Worm (Caenorhabditis elegans): ENCODE results near the gene ZK596.3.
A peak's percentile ranks its signal among the peaks of the same experiment; 100 is the strongest.

DNA sequence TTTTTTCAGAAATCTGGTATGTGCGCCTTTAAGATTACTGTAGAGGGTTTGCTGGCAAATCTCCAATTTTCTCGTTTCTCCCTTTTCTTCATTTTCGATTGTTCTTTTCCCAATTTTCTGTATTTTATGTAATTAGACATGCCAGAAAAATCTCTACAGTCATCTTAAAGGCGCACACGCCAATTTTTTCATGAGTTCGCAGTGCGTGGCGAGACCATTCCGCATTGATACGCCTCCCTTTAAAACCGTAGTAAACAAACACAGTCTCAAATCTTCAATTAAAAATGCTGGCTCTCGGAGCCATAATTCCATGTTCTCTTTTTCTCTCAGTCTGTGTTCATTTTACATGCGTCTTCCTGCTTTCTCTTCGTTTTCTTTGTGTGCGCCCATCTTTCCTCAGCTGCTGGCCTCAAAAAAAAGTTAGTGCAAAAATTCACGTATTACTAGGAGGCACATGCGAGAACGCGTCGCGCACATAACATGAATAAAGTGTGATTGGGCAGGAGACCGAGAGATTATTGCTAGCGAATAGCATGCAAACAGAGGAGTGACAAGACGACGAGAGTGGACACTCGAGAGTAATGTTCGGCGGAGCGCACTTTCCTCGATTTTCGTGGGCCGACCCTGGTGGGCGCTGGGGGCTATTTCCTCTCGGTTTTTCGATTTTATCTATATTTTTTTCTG, 14.8 kb upstream of the ZK596.3 start:
- no peak for TF ChIP-seq ama-1 (optimal IDR thresholded peaks at IDR 0.05)
- TF ChIP-seq flt-1 (GFP tag; IDR thresholded peaks at IDR 0.05), result no peak
- no peak for TF ChIP-seq tbx-11 (GFP tag; IDR thresholded peaks at IDR 0.05)
- no peak for TF ChIP-seq scrt-1 (GFP tag; IDR thresholded peaks at IDR 0.05)
- no peak for TF ChIP-seq ets-7 (tag; optimal IDR thresholded peaks at IDR 0.05)
- peak; percentile 13 for TF ChIP-seq hmg-4 (GFP tag; optimal IDR thresholded peaks at IDR 0.05)
- no peak for TF ChIP-seq ceh-36 (tag; optimal IDR thresholded peaks at IDR 0.05)
- TF ChIP-seq tra-4 (tag; optimal IDR thresholded peaks at IDR 0.05), result no peak
- no peak for TF ChIP-seq sea-1 (GFP tag; conservative IDR thresholded peaks at IDR 0.05)
- no peak for TF ChIP-seq ceh-13 (GFP tag; optimal IDR thresholded peaks at IDR 0.05)

All from whole organism, early embryonic.